Fruit fly (Drosophila melanogaster) whole organism, pupa: ENCODE data around the gene Octbeta1R.

Experiments
- CG10348 ChIP-seq: fragments of 200-800 bp; sonication (Bioruptor generic); IDR thresholded peaks from 2 replicates; pipeline ENCODE4 v1.3.6; 2022; ENCODE audit warnings: missing biosample characterization, missing genetic modification characterization
- CG12605 ChIP-seq: fragments of 200-800 bp; sonication (Bioruptor generic); IDR thresholded peaks from 2 replicates; pipeline ENCODE4 v1.3.6; 2022; ENCODE audit warnings: missing biosample characterization, missing genetic modification characterization
- CG13204 ChIP-seq: fragments of 200-800 bp; sonication (Bioruptor generic); optimal IDR thresholded peaks from 2 replicates; lab custom pipeline; 2018; ENCODE audit warnings: missing biosample characterization, mild to moderate bottlenecking, missing genetic modification characterization, moderate library complexity
- CG14655 ChIP-seq: fragments of 200-800 bp; sonication (Bioruptor generic); optimal IDR thresholded peaks from 3 replicates; lab custom pipeline; 2017; ENCODE audit warnings: mild to moderate bottlenecking, missing biosample characterization, missing genetic modification reagents, missing genetic modification characterization
- CG15710 ChIP-seq: fragments of 200-800 bp; sonication (Bioruptor generic); optimal IDR thresholded peaks from 2 replicates; lab custom pipeline; 2018; ENCODE audit warnings: missing biosample characterization, mild to moderate bottlenecking, missing genetic modification characterization, moderate library complexity
- CG17806 ChIP-seq: fragments of 200-800 bp; sonication (Bioruptor generic); optimal IDR thresholded peaks from 2 replicates; lab custom pipeline; 2018; ENCODE audit warnings: missing biosample characterization, mild to moderate bottlenecking, missing genetic modification characterization, moderate library complexity
- CG32121 ChIP-seq: fragments of 200-800 bp; sonication (Bioruptor generic); IDR thresholded peaks from 2 replicates; pipeline ENCODE4 v1.3.6; 2022; ENCODE audit warnings: missing biosample characterization, missing genetic modification characterization
- CG34367 ChIP-seq: fragments of 200-800 bp; sonication (Bioruptor generic); optimal IDR thresholded peaks from 2 replicates; lab custom pipeline; 2018; ENCODE audit warnings: missing biosample characterization, mild to moderate bottlenecking, missing genetic modification characterization
- CG4496 ChIP-seq: fragments of 200-800 bp; sonication (Bioruptor generic); IDR thresholded peaks from 3 replicates; pipeline ENCODE4 v1.3.6; 2022; ENCODE audit warnings: missing biosample characterization, missing genetic modification characterization
- CG8159 ChIP-seq: fragments of 200-800 bp; sonication (Bioruptor generic); optimal IDR thresholded peaks from 3 replicates; lab custom pipeline; 2018; ENCODE audit warnings: missing biosample characterization, mild to moderate bottlenecking, missing genetic modification characterization, moderate library complexity
- CG8301 ChIP-seq: fragments of 200-800 bp; sonication (Bioruptor generic); optimal IDR thresholded peaks from 2 replicates; lab custom pipeline; 2018; ENCODE audit warnings: missing biosample characterization, mild to moderate bottlenecking, missing genetic modification characterization
- CG9948 ChIP-seq: fragments of 200-800 bp; sonication (Bioruptor generic); optimal IDR thresholded peaks from 2 replicates; lab custom pipeline; 2018; ENCODE audit warnings: missing biosample characterization, mild to moderate bottlenecking, missing genetic modification characterization, moderate library complexity
- D1 ChIP-seq: fragments of 200-800 bp; sonication (Bioruptor generic); optimal IDR thresholded peaks from 2 replicates; lab custom pipeline; 2018; ENCODE audit warnings: missing biosample characterization, mild to moderate bottlenecking, missing genetic modification characterization, moderate library complexity
- EcR ChIP-seq: fragments of 200-800 bp; sonication (Bioruptor generic); optimal IDR thresholded peaks from 3 replicates; lab custom pipeline; 2019; ENCODE audit warnings: missing biosample characterization, missing genetic modification characterization, mild to moderate bottlenecking, moderate library complexity, missing genetic modification reagents
- Ets98B ChIP-seq: fragments of 200-800 bp; sonication (Bioruptor generic); IDR thresholded peaks from 2 replicates; pipeline ENCODE4 v1.3.6; 2022; ENCODE audit warnings: missing biosample characterization, missing genetic modification characterization
- Pif1A ChIP-seq: fragments of 200-800 bp; sonication (Bioruptor generic); optimal IDR thresholded peaks from 3 replicates; lab custom pipeline; 2016; ENCODE audit warnings: missing biosample characterization, missing genetic modification characterization
- Pif1B ChIP-seq: fragments of 200-800 bp; sonication (Bioruptor generic); optimal IDR thresholded peaks from 3 replicates; lab custom pipeline; 2016; ENCODE audit warnings: missing biosample characterization, missing genetic modification characterization
- Snoo ChIP-seq: fragments of 200-800 bp; sonication (Bioruptor generic); optimal IDR thresholded peaks from 3 replicates; lab custom pipeline; 2017; ENCODE audit warnings: missing biosample characterization, mild to moderate bottlenecking, missing genetic modification characterization, inconsistent platforms
- fd96Ca ChIP-seq: fragments of 200-800 bp; sonication (Bioruptor generic); IDR thresholded peaks from 3 replicates; pipeline ENCODE4 v1.3.6; 2022; ENCODE audit warnings: missing biosample characterization, missing genetic modification characterization
- gl ChIP-seq: fragments of 200-800 bp; sonication (Bioruptor generic); optimal IDR thresholded peaks from 2 replicates; lab custom pipeline; 2018; ENCODE audit warnings: missing biosample characterization, mild to moderate bottlenecking, missing genetic modification characterization
- rn ChIP-seq: fragments of 200-800 bp; sonication (Bioruptor generic); IDR thresholded peaks from 2 replicates; pipeline ENCODE4 v1.3.6; 2022; ENCODE audit warnings: missing biosample characterization, missing genetic modification characterization

The Octbeta1R gene

DNA sequence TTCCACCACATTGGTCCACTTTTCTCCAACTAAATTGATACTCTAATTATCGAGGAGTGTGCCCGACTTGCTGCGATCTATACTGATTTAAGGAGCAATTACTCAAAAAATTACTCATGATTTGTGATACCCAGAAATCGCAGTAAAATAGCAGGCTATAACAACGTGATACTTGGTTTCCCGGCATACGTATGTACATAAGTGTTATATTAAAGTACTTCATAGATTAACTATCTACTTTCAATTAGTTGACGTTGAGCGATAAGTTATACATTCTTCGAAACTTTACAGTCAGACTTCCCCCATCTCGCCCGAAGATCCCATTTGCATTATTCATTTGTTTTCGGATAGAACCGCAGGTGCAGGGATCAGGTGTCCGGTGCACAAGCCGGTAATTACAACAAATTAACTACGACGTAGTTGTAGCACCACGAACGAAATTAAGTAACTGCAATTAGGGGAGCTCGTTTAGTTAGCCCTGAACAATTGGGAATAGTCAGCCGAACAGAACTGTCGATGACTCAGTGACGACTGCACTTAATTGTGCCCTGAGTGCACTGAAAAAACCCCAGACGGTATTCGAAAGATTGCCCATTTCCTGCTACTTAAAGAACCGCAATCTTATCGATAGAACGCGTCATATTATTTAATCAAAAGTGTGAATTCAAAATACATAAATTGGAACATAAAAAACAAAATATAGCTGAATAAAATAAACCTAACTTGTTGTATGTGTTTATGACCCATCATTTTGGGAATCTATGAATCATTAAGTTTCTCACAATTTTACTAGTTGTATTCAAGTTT is 28.7 kb downstream of the Octbeta1R start:
- TF ChIP-seq EcR (GFP tag; lab: Kevin White, UChicago) (no peak), CG13204 (GFP tag; lab: Kevin White, UChicago) (no peak), D1 (tag; lab: Kevin White, UChicago) (peak; percentile 12), CG4496 (GFP tag; lab: Robert Waterston, UW) (no peak), CG10348 (GFP tag; lab: Robert Waterston, UW) (no peak), CG32121 (GFP tag; lab: Robert Waterston, UW) (no peak), Pif1A (peak; percentile 58), CG8301 (no peak)

DNA sequence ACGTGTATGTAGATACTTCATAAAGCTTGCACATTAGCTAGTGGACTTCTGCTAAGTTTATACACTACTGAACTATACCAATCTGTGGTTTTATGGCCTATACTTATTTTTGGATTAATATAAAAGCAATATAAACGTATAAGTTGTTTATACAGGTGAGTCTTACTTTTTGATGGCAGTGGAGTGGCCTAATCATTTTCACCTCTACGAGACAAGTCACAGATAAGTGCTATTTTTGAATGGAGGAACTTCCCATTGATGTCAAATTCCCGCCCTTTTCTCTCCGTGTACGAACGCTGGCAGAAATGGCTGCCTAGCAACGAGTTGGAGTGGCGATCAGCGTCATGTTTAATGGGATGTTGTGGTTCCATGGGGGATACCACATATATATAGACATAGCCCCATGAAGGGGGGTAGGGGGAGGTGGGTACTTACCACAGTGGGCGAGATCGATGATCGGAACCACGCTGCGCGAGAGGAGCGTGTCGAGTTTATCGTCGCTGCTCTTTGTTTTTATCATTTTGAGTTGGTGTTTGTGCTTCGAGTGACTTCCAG is 29.4 kb downstream of the Octbeta1R start:
- peak; percentile 16 for TF ChIP-seq gl (tag; lab: Kevin White, UChicago)
- TF ChIP-seq CG13204 (GFP tag; lab: Kevin White, UChicago), result peak; percentile 44
- peak; percentile 8 for TF ChIP-seq CG17806 (tag; lab: Kevin White, UChicago)
- no peak for TF ChIP-seq Snoo (tag; lab: Kevin White, UChicago)
- no peak for TF ChIP-seq Ets98B (GFP tag; lab: Robert Waterston, UW)
- TF ChIP-seq CG14655 (GFP tag; lab: Kevin White, UChicago), result peak; percentile 52
- TF ChIP-seq rn (GFP tag; lab: Robert Waterston, UW), result no peak
- peak; percentile 90 for TF ChIP-seq EcR (GFP tag; lab: Kevin White, UChicago)
- peak; percentile 44 for TF ChIP-seq CG8159 (tag; lab: Kevin White, UChicago)
- TF ChIP-seq CG15710 (tag; lab: Kevin White, UChicago), result peak; percentile 37
- TF ChIP-seq fd96Ca (GFP tag; lab: Robert Waterston, UW), result peak; percentile 48; the same call in 2 of the 3 replicates
- TF ChIP-seq CG8301, result peak; percentile 25
- TF ChIP-seq CG32121 (GFP tag; lab: Robert Waterston, UW), result peak; percentile 32; the same call in 1 of the 2 replicates
- peak; percentile 13 for TF ChIP-seq Pif1A
- TF ChIP-seq CG10348 (GFP tag; lab: Robert Waterston, UW), result no peak
- TF ChIP-seq, all 21 proteins: peak for 11

DNA sequence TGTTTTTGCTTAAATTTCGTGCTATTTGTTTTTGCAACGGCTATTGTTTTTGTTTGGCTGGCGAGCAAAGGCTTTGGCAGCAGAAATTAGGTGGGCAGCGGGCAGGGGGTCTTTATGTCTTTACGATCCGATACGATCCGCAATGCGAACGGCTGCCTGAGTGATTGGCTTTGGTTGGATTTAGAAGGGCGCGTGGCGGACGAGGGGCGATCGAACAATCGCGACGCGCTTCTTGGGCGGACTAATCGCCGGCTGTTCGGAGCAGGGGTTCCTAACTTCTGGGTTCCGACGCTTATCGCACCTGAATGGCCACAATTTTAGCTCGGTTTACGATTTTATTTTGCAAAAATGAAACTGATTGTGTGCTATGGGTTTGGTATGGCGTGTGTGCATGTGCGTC is 30.2 kb downstream of the Octbeta1R start:
- TF ChIP-seq CG32121 (GFP tag; lab: Robert Waterston, UW), result peak; percentile 30; the same call in 1 of the 2 replicates
- TF ChIP-seq CG9948, result no peak

DNA sequence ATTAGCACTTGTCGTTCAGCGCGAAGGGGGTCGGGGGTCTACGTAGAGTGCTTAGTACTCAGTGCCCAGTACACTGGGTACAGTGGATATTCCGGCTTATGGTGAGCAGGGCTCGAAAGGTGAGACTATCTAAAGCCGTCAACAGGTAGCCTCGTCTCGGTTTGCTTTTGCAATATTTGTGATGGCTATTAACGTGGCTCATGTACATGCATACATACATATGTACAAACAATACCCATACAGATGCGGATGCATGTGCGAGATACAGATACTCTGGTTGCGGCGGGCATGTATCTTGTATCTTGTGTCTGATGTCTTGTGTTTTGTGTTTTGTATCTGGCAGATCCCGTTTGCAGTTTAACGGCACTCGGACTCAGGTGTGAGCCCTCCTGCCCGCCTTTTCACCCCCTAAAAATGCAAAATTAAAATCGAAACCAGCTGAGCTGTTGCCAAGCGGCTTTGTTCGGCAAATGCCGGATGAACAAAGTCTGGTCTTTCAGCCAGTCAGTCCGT is 30.7 kb downstream of the Octbeta1R start:
- TF ChIP-seq CG13204 (GFP tag; lab: Kevin White, UChicago) (no peak), D1 (tag; lab: Kevin White, UChicago) (no peak), CG14655 (GFP tag; lab: Kevin White, UChicago) (no peak), Pif1A (no peak), CG8301 (no peak), Pif1B (no peak), Snoo (tag; lab: Kevin White, UChicago) (peak; percentile 3), CG34367 (tag; lab: Kevin White, UChicago) (no peak), EcR (GFP tag; lab: Kevin White, UChicago) (peak; percentile 55)

DNA sequence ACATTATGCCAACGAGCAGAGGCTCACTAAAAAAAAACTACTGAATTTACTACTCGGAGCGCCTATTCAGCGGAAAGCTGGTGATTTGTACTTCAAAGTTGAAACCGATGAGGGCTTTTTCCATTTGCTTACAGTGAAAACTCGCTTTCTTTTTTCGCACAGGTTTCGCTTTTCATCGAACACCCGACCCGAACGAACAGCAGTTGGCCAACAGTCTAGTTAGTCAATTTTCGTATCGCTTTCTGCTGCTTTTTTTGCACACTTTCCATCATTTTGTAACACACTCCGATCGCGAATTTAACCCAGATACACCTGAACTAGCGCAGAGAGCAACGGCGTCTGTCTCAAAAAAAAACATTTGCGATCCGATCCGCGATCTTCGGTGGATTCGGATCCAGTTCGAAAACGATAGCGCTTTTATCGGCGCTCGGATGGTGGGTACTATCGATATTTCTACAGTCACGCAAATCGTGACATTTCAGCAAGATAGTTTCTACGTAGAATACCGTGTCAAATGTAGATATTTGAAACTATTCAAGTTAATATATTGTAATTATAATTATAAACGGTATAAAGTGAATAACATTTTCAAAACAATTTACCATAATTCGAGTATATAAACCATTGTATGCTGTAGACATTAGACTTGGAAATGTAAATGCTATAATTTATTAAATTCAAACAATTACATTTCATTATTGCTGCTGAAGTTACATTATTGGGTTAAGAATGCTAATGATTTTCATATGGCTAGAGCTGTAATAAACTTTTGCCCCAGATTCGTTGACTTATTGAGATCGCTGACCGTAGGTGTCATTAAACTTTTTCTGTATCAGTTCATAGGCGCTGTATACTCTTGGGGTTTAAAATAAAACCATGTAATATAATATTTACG is 31.5 kb downstream of the Octbeta1R start, which contains the start of gene CG5346:
CG5346 (minus strand) TSS at position 400 of the 895 bp plus-strand sequence.
- no peak for TF ChIP-seq Pif1B
- peak; percentile 57 for TF ChIP-seq CG12605 (GFP tag; lab: Robert Waterston, UW)
- TF ChIP-seq CG4496 (GFP tag; lab: Robert Waterston, UW), result no peak; the same call in 2 of the 3 replicates
- TF ChIP-seq gl (tag; lab: Kevin White, UChicago), result no peak
- TF ChIP-seq fd96Ca (GFP tag; lab: Robert Waterston, UW), result peak; percentile 49; the same call in 1 of the 3 replicates
- no peak for TF ChIP-seq Snoo (tag; lab: Kevin White, UChicago)
- TF ChIP-seq Ets98B (GFP tag; lab: Robert Waterston, UW), result peak; percentile 61
- TF ChIP-seq D1 (tag; lab: Kevin White, UChicago), result no peak
- TF ChIP-seq CG9948, result no peak
- peak; percentile 26 for TF ChIP-seq CG8301
- TF ChIP-seq EcR (GFP tag; lab: Kevin White, UChicago), result peak; percentile 89
- TF ChIP-seq CG32121 (GFP tag; lab: Robert Waterston, UW), result no peak
- no peak for TF ChIP-seq CG10348 (GFP tag; lab: Robert Waterston, UW)
- peak; percentile 9 for TF ChIP-seq CG14655 (GFP tag; lab: Kevin White, UChicago)
- TF ChIP-seq CG34367 (tag; lab: Kevin White, UChicago), result no peak
